Worm (Caenorhabditis elegans) whole organism, late embryonic: Measurements from ENCODE around the gene hrg-3.

Experiments
- K09A11.1 ChIP-seq: sonication (generic microtip); optimal IDR thresholded peaks from 2 replicates; lab custom pipeline; 2017; ENCODE audit warnings: antibody characterized with exemption, mild to moderate bottlenecking, missing genetic modification characterization, missing compliant biosample characterization; ENCODE audit not compliant: insufficient read depth
- T23F11.4 ChIP-seq: fragments of 200-800 bp; sonication (Bioruptor generic); optimal IDR thresholded peaks from 2 replicates; lab custom pipeline; 2018; ENCODE audit warnings: mild to moderate bottlenecking, missing genetic modification characterization, missing compliant biosample characterization
- Y22D7AL.16 ChIP-seq: sonication (generic microtip); optimal IDR thresholded peaks from 2 replicates; lab custom pipeline; 2016; ENCODE audit warnings: missing genetic modification characterization, missing compliant biosample characterization
- ahr-1 ChIP-seq: sonication (generic microtip); optimal IDR thresholded peaks from 2 replicates; lab custom pipeline; 2016; ENCODE audit warnings: missing genetic modification characterization, missing compliant biosample characterization
- ceh-14 ChIP-seq: sonication (generic microtip); optimal IDR thresholded peaks from 2 replicates; lab custom pipeline; 2016; ENCODE audit warnings: missing genotype, missing genetic modification characterization, missing compliant biosample characterization
- ceh-2 ChIP-seq: sonication (generic microtip); optimal IDR thresholded peaks from 2 replicates; lab custom pipeline; 2016; ENCODE audit warnings: missing genotype, missing genetic modification characterization, missing compliant biosample characterization
- ceh-22 ChIP-seq: sonication (generic microtip); optimal IDR thresholded peaks from 2 replicates; lab custom pipeline; 2017; ENCODE audit warnings: missing biosample characterization, missing genetic modification characterization
- ceh-24 ChIP-seq: sonication (generic microtip); optimal IDR thresholded peaks from 2 replicates; lab custom pipeline; 2016; ENCODE audit warnings: mild to moderate bottlenecking, missing genetic modification characterization, missing compliant biosample characterization
- ceh-30 ChIP-seq: fragments of 150-350 bp; optimal IDR thresholded peaks from 2 replicates; lab custom pipeline; 2014; ENCODE audit warnings: missing biosample characterization, missing genetic modification characterization
- ceh-31 ChIP-seq: sonication (generic microtip); optimal IDR thresholded peaks from 2 replicates; lab custom pipeline; 2016; ENCODE audit warnings: missing genetic modification characterization, missing compliant biosample characterization
- ceh-34 ChIP-seq: sonication (generic microtip); optimal IDR thresholded peaks from 2 replicates; lab custom pipeline; 2016; ENCODE audit warnings: mild to moderate bottlenecking, missing genetic modification characterization, missing compliant biosample characterization
- ceh-48 ChIP-seq: sonication (generic microtip); optimal IDR thresholded peaks from 2 replicates; lab custom pipeline; 2016; ENCODE audit warnings: missing genetic modification characterization, inconsistent platforms, missing compliant biosample characterization
- ceh-6 ChIP-seq: fragments of 200-800 bp; sonication (Bioruptor generic); optimal IDR thresholded peaks from 2 replicates; lab custom pipeline; 2018; ENCODE audit warnings: mild to moderate bottlenecking, missing genetic modification characterization, missing compliant biosample characterization
- che-1 ChIP-seq: sonication (generic microtip); optimal IDR thresholded peaks from 2 replicates; lab custom pipeline; 2016; ENCODE audit warnings: mild to moderate bottlenecking, missing genetic modification characterization, missing compliant biosample characterization
- dmd-4 ChIP-seq: sonication (generic microtip); optimal IDR thresholded peaks from 2 replicates; lab custom pipeline; 2016; ENCODE audit warnings: borderline replicate concordance, missing genetic modification characterization, missing compliant biosample characterization
- dve-1 ChIP-seq: sonication (generic microtip); optimal IDR thresholded peaks from 2 replicates; lab custom pipeline; 2017; ENCODE audit warnings: antibody characterized with exemption, mild to moderate bottlenecking, missing genetic modification characterization, missing compliant biosample characterization
- elt-2 ChIP-seq: sonication (generic microtip); optimal IDR thresholded peaks from 2 replicates; lab custom pipeline; 2016; ENCODE audit warnings: missing genetic modification reagents, missing genetic modification characterization, missing compliant biosample characterization
- ets-4 ChIP-seq: sonication (generic microtip); optimal IDR thresholded peaks from 2 replicates; lab custom pipeline; 2016; ENCODE audit warnings: missing genetic modification characterization, missing compliant biosample characterization
- eyg-1 ChIP-seq: sonication (generic microtip); optimal IDR thresholded peaks from 2 replicates; lab custom pipeline; 2016; ENCODE audit warnings: missing genotype, missing genetic modification characterization, missing compliant biosample characterization
- fkh-10 ChIP-seq: fragments of 150-350 bp; optimal IDR thresholded peaks from 2 replicates; lab custom pipeline; 2014; ENCODE audit warnings: missing biosample characterization, missing genetic modification reagents, missing genetic modification characterization
- fkh-6 ChIP-seq: sonication (generic microtip); optimal IDR thresholded peaks from 2 replicates; lab custom pipeline; 2016; ENCODE audit warnings: missing genetic modification characterization, missing compliant biosample characterization
- gmeb-2 ChIP-seq: sonication (generic microtip); optimal IDR thresholded peaks from 2 replicates; lab custom pipeline; 2016; ENCODE audit warnings: missing genetic modification characterization, inconsistent platforms, missing compliant biosample characterization
- hlh-15 ChIP-seq: sonication (generic microtip); optimal IDR thresholded peaks from 2 replicates; lab custom pipeline; 2016; ENCODE audit warnings: missing genetic modification characterization, missing compliant biosample characterization
- hlh-6 ChIP-seq: sonication (generic microtip); optimal IDR thresholded peaks from 2 replicates; lab custom pipeline; 2016; ENCODE audit warnings: missing genotype, missing genetic modification characterization, missing compliant biosample characterization
- hlh-8 ChIP-seq: sonication (generic microtip); optimal IDR thresholded peaks from 2 replicates; lab custom pipeline; 2016; ENCODE audit warnings: missing genotype, missing genetic modification characterization, missing compliant biosample characterization
- lin-11 ChIP-seq: fragments of 200-800 bp; sonication (Bioruptor generic); optimal IDR thresholded peaks from 2 replicates; lab custom pipeline; 2018; ENCODE audit warnings: mild to moderate bottlenecking, missing genetic modification characterization, missing compliant biosample characterization
- nfya-1 ChIP-seq: sonication (generic microtip); optimal IDR thresholded peaks from 2 replicates; lab custom pipeline; 2017; ENCODE audit warnings: missing genetic modification characterization, mild to moderate bottlenecking, missing compliant biosample characterization, antibody characterized with exemption, moderate library complexity
- nhr-11 ChIP-seq: fragments of 150-350 bp; optimal IDR thresholded peaks from 2 replicates; lab custom pipeline; 2014; ENCODE audit warnings: missing biosample characterization, missing genetic modification characterization
- nhr-232 ChIP-seq: sonication (generic microtip); optimal IDR thresholded peaks from 2 replicates; lab custom pipeline; 2016; ENCODE audit warnings: missing genetic modification characterization, missing compliant biosample characterization
- odd-2 ChIP-seq: sonication (generic microtip); optimal IDR thresholded peaks from 2 replicates; lab custom pipeline; 2017; ENCODE audit warnings: antibody characterized with exemption, mild to moderate bottlenecking, missing genetic modification characterization, missing compliant biosample characterization
- pag-3 ChIP-seq: sonication (generic microtip); optimal IDR thresholded peaks from 2 replicates; lab custom pipeline; 2016; ENCODE audit warnings: missing compliant biosample characterization, missing genetic modification characterization, borderline replicate concordance
- pax-1 ChIP-seq: fragments of 150-350 bp; optimal IDR thresholded peaks from 2 replicates; lab custom pipeline; 2014; ENCODE audit warnings: missing biosample characterization, missing genetic modification characterization
- pqm-1 ChIP-seq: sonication (generic microtip); optimal IDR thresholded peaks from 2 replicates; lab custom pipeline; 2016; ENCODE audit warnings: missing genetic modification characterization, missing compliant biosample characterization
- pros-1 ChIP-seq: fragments of 150-350 bp; optimal IDR thresholded peaks from 2 replicates; lab custom pipeline; 2014; ENCODE audit warnings: missing biosample characterization, missing genetic modification reagents, missing genetic modification characterization
- sdc-2 ChIP-seq: sonication (generic microtip); optimal IDR thresholded peaks from 2 replicates; lab custom pipeline; 2016; ENCODE audit warnings: missing genotype, missing genetic modification characterization, missing compliant biosample characterization
- sox-2 ChIP-seq: fragments of 200-800 bp; sonication (Bioruptor generic); IDR thresholded peaks from 2 replicates; pipeline ENCODE4 v1.3.6; 2022; ENCODE audit warnings: missing genetic modification reagents, missing genetic modification characterization, missing compliant biosample characterization
- sox-4 ChIP-seq: sonication (generic microtip); optimal IDR thresholded peaks from 2 replicates; lab custom pipeline; 2017; ENCODE audit warnings: mild to moderate bottlenecking, missing genetic modification characterization, inconsistent platforms, missing compliant biosample characterization
- ttx-3 ChIP-seq: sonication (generic microtip); optimal IDR thresholded peaks from 2 replicates; lab custom pipeline; 2016; ENCODE audit warnings: missing genetic modification reagents, missing genetic modification characterization, missing compliant biosample characterization
- unc-3 ChIP-seq, 2 experiments: fragments of 200-800 bp in 1 of 2; sonication (Bioruptor generic) in 1 of 2; sonication (generic microtip) in 1 of 2; conservative IDR thresholded peaks in 1 of 2; optimal IDR thresholded peaks in 1 of 2; 2 replicates each; pipeline versions ENCODE4 v1.3.6 to Lab custom; 2016 to 2022; ENCODE audit warnings: missing compliant biosample characterization in 2 of 2, missing genetic modification characterization in 2 of 2, missing genetic modification reagents in 1 of 2
- unc-42 ChIP-seq: sonication (generic microtip); optimal IDR thresholded peaks from 2 replicates; lab custom pipeline; 2016; ENCODE audit warnings: missing genotype, missing genetic modification characterization, missing compliant biosample characterization
- unc-55 ChIP-seq: sonication (generic microtip); optimal IDR thresholded peaks from 2 replicates; lab custom pipeline; 2017; ENCODE audit warnings: missing biosample characterization, missing genetic modification reagents, missing genetic modification characterization
- ztf-16 ChIP-seq: sonication (generic microtip); optimal IDR thresholded peaks from 2 replicates; lab custom pipeline; 2017; ENCODE audit warnings: missing genetic modification characterization, missing compliant biosample characterization

The hrg-3 gene

ce11 chrV:9712418-9713173, 43.7 kb upstream of the hrg-3 start:
- TF ChIP-seq pax-1 (tag; lab: Kevin White, UChicago) (no peak), lin-11 (tag; lab: Kevin White, UChicago) (no peak), hlh-6 (no peak), ztf-16 (tag; lab: Kevin White, UChicago) (no peak), ceh-22 (tag; lab: Kevin White, UChicago) (no peak), elt-2 (no peak), ceh-31 (no peak), ceh-14 (tag; lab: Kevin White, UChicago) (no peak), fkh-10 (GFP tag; lab: Kevin White, UChicago) (no peak), eyg-1 (tag; lab: Kevin White, UChicago) (no peak), pag-3 (no peak), pros-1 (tag; lab: Kevin White, UChicago) (no peak), ets-4 (no peak), fkh-6 (tag; lab: Kevin White, UChicago) (no peak), ceh-48 (tag; lab: Kevin White, UChicago) (no peak), nhr-11 (no peak), nhr-232 (tag; lab: Kevin White, UChicago) (no peak)
- TF ChIP-seq, all 69 proteins: peak for 0

ce11 chrV:9713532-9713931, 42.7 kb upstream of the hrg-3 start, which contains the start of gene F40F9.10:
Gene F40F9.10 (minus strand): TSS chrV:9713632.
- TF ChIP-seq K09A11.1: no peak
- TF ChIP-seq nhr-232 (tag; lab: Kevin White, UChicago): no peak
- no peak for TF ChIP-seq sox-2 (GFP tag; lab: Robert Waterston, UW)
- TF ChIP-seq odd-2 (tag; lab: Kevin White, UChicago): no peak
- no peak for TF ChIP-seq Y22D7AL.16 (tag; lab: Kevin White, UChicago)
- no peak for TF ChIP-seq hlh-15 (tag; lab: Kevin White, UChicago)
- TF ChIP-seq eyg-1 (tag; lab: Kevin White, UChicago): no peak

- TF ChIP-seq ceh-2 (tag; lab: Kevin White, UChicago) (no peak), ceh-22 (tag; lab: Kevin White, UChicago) (no peak), K09A11.1 (no peak), dmd-4 (tag; lab: Kevin White, UChicago) (no peak), pqm-1 (tag; lab: Kevin White, UChicago) (no peak), ahr-1 (tag; lab: Kevin White, UChicago) (no peak), ttx-3 (no peak), ceh-34 (tag; lab: Kevin White, UChicago) (no peak), T23F11.4 (GFP tag; lab: Kevin White, UChicago) (no peak)
These were observed 41.4 kb upstream of the hrg-3 start, which contains the start of gene F40F9.3 for ce11 chrV:9714909-9715308. Gene F40F9.3 (plus strand): TSS chrV:9715209.

- TF ChIP-seq ceh-30 (tag; lab: Kevin White, UChicago) (no peak), gmeb-2 (tag; lab: Kevin White, UChicago) (no peak), nhr-232 (tag; lab: Kevin White, UChicago) (no peak), ttx-3 (no peak), hlh-8 (tag; lab: Kevin White, UChicago) (no peak), fkh-10 (GFP tag; lab: Kevin White, UChicago) (no peak), pag-3 (no peak), pqm-1 (tag; lab: Kevin White, UChicago) (no peak)
These were observed 39.9 kb upstream of the hrg-3 start, which contains the start of gene str-188 for ce11 chrV:9716397-9716796. Gene str-188 (plus strand): TSS chrV:9716697.

- TF ChIP-seq T23F11.4 (GFP tag; lab: Kevin White, UChicago) (no peak), sdc-2 (tag; lab: Kevin White, UChicago) (no peak), ceh-30 (tag; lab: Kevin White, UChicago) (no peak), ceh-24 (tag; lab: Kevin White, UChicago) (no peak), unc-55 (GFP tag; lab: Kevin White, UChicago) (no peak), unc-42 (tag; lab: Kevin White, UChicago) (no peak), sox-4 (no peak), nfya-1 (peak; percentile 13), pax-1 (tag; lab: Kevin White, UChicago) (peak; percentile 77), K09A11.1 (no peak), dve-1 (tag; lab: Kevin White, UChicago) (no peak), che-1 (tag; lab: Kevin White, UChicago) (no peak), unc-3 (GFP tag; conservative IDR thresholded peaks at IDR 0.05; lab: Robert Waterston, UW) (no peak), unc-3 (tag; optimal IDR thresholded peaks at IDR 0.05; lab: Kevin White, UChicago) (no peak), ceh-6 (GFP tag; lab: Kevin White, UChicago) (no peak)
These were observed 32.1 kb upstream of the hrg-3 start, which contains the start of gene slcr-46.3 for ce11 chrV:9724021-9724671. Gene slcr-46.3 (minus strand): TSS chrV:9724106.
